Worm (Caenorhabditis elegans) whole organism, L4 larva: ENCODE results near the gene pept-2.

ENCODE experiments used
- F37D6.2 ChIP-seq: sonication (generic microtip); optimal IDR thresholded peaks from 2 replicates; lab custom pipeline; 2016; ENCODE audit warnings: mild to moderate bottlenecking, missing genetic modification characterization, missing compliant biosample characterization
- F49E8.2 ChIP-seq: sonication (generic microtip); optimal IDR thresholded peaks from 2 replicates; lab custom pipeline; 2016; ENCODE audit warnings: missing compliant biosample characterization, mild to moderate bottlenecking, missing genetic modification characterization, borderline replicate concordance
- Y48G9A.11 ChIP-seq: fragments of 200-800 bp; sonication (Bioruptor generic); IDR thresholded peaks from 2 replicates; pipeline ENCODE4 v1.3.6; 2022; ENCODE audit warnings: missing genetic modification reagents, missing genetic modification characterization, missing compliant biosample characterization
- aha-1 ChIP-seq: fragments of 150-350 bp; peaks from one replicate; lab custom pipeline; 2014; ENCODE audit warnings: missing biosample characterization, missing genetic modification characterization
- arid-1 ChIP-seq: fragments of 200-800 bp; sonication (Bioruptor generic); conservative IDR thresholded peaks from 2 replicates; pipeline ENCODE4 v1.3.6; 2022; ENCODE audit warnings: missing genetic modification reagents, missing genetic modification characterization, missing compliant biosample characterization
- attf-4 ChIP-seq: sonication (generic microtip); optimal IDR thresholded peaks from 3 replicates; lab custom pipeline; 2017; ENCODE audit warnings: missing biosample characterization, missing genetic modification characterization
- ceh-20 ChIP-seq: fragments of 200-800 bp; sonication (Bioruptor generic); IDR thresholded peaks from 2 replicates; pipeline ENCODE4 v1.3.6; 2022; ENCODE audit warnings: missing genetic modification reagents, missing genetic modification characterization, missing compliant biosample characterization
- ceh-32 ChIP-seq: sonication (generic microtip); optimal IDR thresholded peaks from 2 replicates; lab custom pipeline; 2016; ENCODE audit warnings: mild to moderate bottlenecking, missing genetic modification characterization, missing compliant biosample characterization; ENCODE audit not compliant: poor library complexity
- ceh-62 ChIP-seq: sonication (generic microtip); optimal IDR thresholded peaks from 2 replicates; lab custom pipeline; 2017; ENCODE audit warnings: missing biosample characterization, missing genetic modification characterization
- ctbp-1 ChIP-seq: fragments of 200-800 bp; sonication (Bioruptor generic); IDR thresholded peaks from 2 replicates; pipeline ENCODE4 v1.3.6; 2022; ENCODE audit warnings: missing genetic modification reagents, missing genetic modification characterization, missing compliant biosample characterization
- daf-16 ChIP-seq, 3 experiments: sonication (generic microtip); optimal IDR thresholded peaks; 2 replicates each; lab custom pipeline; 2016 to 2017; ENCODE audit warnings: missing genetic modification characterization in 3 of 3, missing genetic modification reagents in 3 of 3, mild to moderate bottlenecking in 2 of 3, missing compliant biosample characterization in 2 of 3, missing biosample characterization in 1 of 3, moderate library complexity in 1 of 3
- dpl-1 ChIP-seq: fragments of 150-350 bp; optimal IDR thresholded peaks from 2 replicates; lab custom pipeline; 2014; ENCODE audit warnings: missing biosample characterization, missing genetic modification reagents, missing genetic modification characterization
- dve-1 ChIP-seq: sonication (generic microtip); optimal IDR thresholded peaks from 2 replicates; lab custom pipeline; 2017; ENCODE audit warnings: antibody characterized with exemption, mild to moderate bottlenecking, missing genetic modification characterization, missing compliant biosample characterization; ENCODE audit not compliant: insufficient read depth
- hif-1 ChIP-seq, 2 experiments: sonication (generic microtip); optimal IDR thresholded peaks; 2 replicates each; lab custom pipeline; 2016 to 2017; ENCODE audit warnings: missing compliant biosample characterization in 2 of 2, missing genetic modification characterization in 2 of 2, missing genetic modification reagents in 2 of 2, missing genotype in 2 of 2, mild to moderate bottlenecking in 1 of 2
- hlh-30 ChIP-seq: sonication (generic microtip); optimal IDR thresholded peaks from 2 replicates; lab custom pipeline; 2017; ENCODE audit warnings: antibody characterized with exemption, mild to moderate bottlenecking, missing genetic modification characterization, missing compliant biosample characterization; ENCODE audit not compliant: insufficient read depth
- hmg-1.1 ChIP-seq: fragments of 200-800 bp; sonication (Bioruptor generic); IDR thresholded peaks from 2 replicates; pipeline ENCODE4 v1.3.6; 2022; ENCODE audit warnings: missing genetic modification reagents, missing genetic modification characterization, missing compliant biosample characterization
- lin-38 ChIP-seq: fragments of 200-800 bp; sonication (Bioruptor generic); IDR thresholded peaks from 2 replicates; pipeline ENCODE4 v1.3.6; 2022; ENCODE audit warnings: missing genetic modification reagents, missing genetic modification characterization, missing compliant biosample characterization
- lsy-2 ChIP-seq, 2 experiments: fragments of 150-350 bp in 1 of 2; sonication (generic microtip) in 1 of 2; optimal IDR thresholded peaks; 2 replicates each; lab custom pipeline; 2014 to 2017; ENCODE audit warnings: missing biosample characterization in 2 of 2, missing genetic modification characterization in 2 of 2
- madf-9 ChIP-seq: fragments of 200-800 bp; sonication (Bioruptor generic); conservative IDR thresholded peaks from 2 replicates; pipeline ENCODE4 v1.3.6; 2022; ENCODE audit warnings: missing genetic modification reagents, missing genetic modification characterization, missing compliant biosample characterization
- mep-1 ChIP-seq: fragments of 150-350 bp; sonication (generic microtip); optimal IDR thresholded peaks from 3 replicates; lab custom pipeline; 2014; ENCODE audit warnings: missing biosample characterization, missing genetic modification characterization
- mxl-2 ChIP-seq: fragments of 200-800 bp; sonication (Bioruptor generic); conservative IDR thresholded peaks from 2 replicates; pipeline ENCODE4 v1.3.6; 2022; ENCODE audit warnings: missing genetic modification reagents, missing genetic modification characterization, missing compliant biosample characterization
- mxl-3 ChIP-seq: fragments of 200-800 bp; sonication (Bioruptor generic); optimal IDR thresholded peaks from 2 replicates; lab custom pipeline; 2018; ENCODE audit warnings: mild to moderate bottlenecking, missing genetic modification characterization, missing compliant biosample characterization
- nhr-102 ChIP-seq: sonication (generic microtip); optimal IDR thresholded peaks from 2 replicates; lab custom pipeline; 2016; ENCODE audit warnings: mild to moderate bottlenecking, missing genetic modification characterization, moderate library complexity, missing compliant biosample characterization
- nhr-237 ChIP-seq: sonication (generic microtip); optimal IDR thresholded peaks from 2 replicates; lab custom pipeline; 2017; ENCODE audit warnings: missing biosample characterization, missing genetic modification characterization
- nhr-25 ChIP-seq: sonication (generic microtip); optimal IDR thresholded peaks from 2 replicates; lab custom pipeline; 2017; ENCODE audit warnings: missing genetic modification characterization, mild to moderate bottlenecking, missing compliant biosample characterization, antibody characterized with exemption, moderate library complexity, borderline replicate concordance; ENCODE audit not compliant: insufficient read depth
- nhr-28 ChIP-seq: fragments of 150-350 bp; optimal IDR thresholded peaks from 2 replicates; lab custom pipeline; 2014; ENCODE audit warnings: missing biosample characterization, missing genetic modification characterization
- nhr-41 ChIP-seq: fragments of 200-800 bp; sonication (Bioruptor generic); IDR thresholded peaks from 2 replicates; pipeline ENCODE4 v1.3.6; 2022; ENCODE audit warnings: missing genetic modification reagents, missing genetic modification characterization, missing compliant biosample characterization
- nhr-42 ChIP-seq: fragments of 200-800 bp; sonication (Bioruptor generic); IDR thresholded peaks from 2 replicates; pipeline ENCODE4 v1.3.6; 2022; ENCODE audit warnings: missing genetic modification characterization, missing compliant biosample characterization
- nhr-48 ChIP-seq: sonication (generic microtip); optimal IDR thresholded peaks from 2 replicates; lab custom pipeline; 2016; ENCODE audit warnings: mild to moderate bottlenecking, missing genetic modification characterization, missing compliant biosample characterization
- snpc-1.2 ChIP-seq: fragments of 200-800 bp; sonication (Bioruptor generic); IDR thresholded peaks from 2 replicates; pipeline ENCODE4 v1.3.6; 2022; ENCODE audit warnings: missing genetic modification reagents, missing genetic modification characterization, missing compliant biosample characterization
- spr-1 ChIP-seq: sonication (generic microtip); optimal IDR thresholded peaks from 2 replicates; lab custom pipeline; 2016; ENCODE audit warnings: mild to moderate bottlenecking, missing genetic modification characterization, missing compliant biosample characterization
- tag-97 ChIP-seq: fragments of 200-800 bp; sonication (Bioruptor generic); IDR thresholded peaks from 2 replicates; pipeline ENCODE4 v1.3.6; 2022; ENCODE audit warnings: missing genetic modification characterization, missing compliant biosample characterization
- unc-62 ChIP-seq, 3 experiments: fragments of 150-350 bp in 1 of 3; sonication (generic microtip); optimal IDR thresholded peaks in 2 of 3; peaks in 1 of 3; 1 replicate in 1 of 3; 2 replicates in 2 of 3; lab custom pipeline; 2014 to 2017; ENCODE audit warnings: missing biosample characterization in 3 of 3, missing genetic modification characterization in 3 of 3, missing genetic modification reagents in 3 of 3, missing genotype in 1 of 3
- zag-1 ChIP-seq: fragments of 150-350 bp; optimal IDR thresholded peaks from 2 replicates; lab custom pipeline; 2014; ENCODE audit warnings: missing biosample characterization, missing genetic modification characterization
- zfp-3 ChIP-seq: fragments of 200-800 bp; sonication (Bioruptor generic); conservative IDR thresholded peaks from 2 replicates; pipeline ENCODE4 v1.3.6; 2022; ENCODE audit warnings: missing genetic modification reagents, missing genetic modification characterization, missing compliant biosample characterization
- zip-2 ChIP-seq: fragments of 150-350 bp; optimal IDR thresholded peaks from 2 replicates; lab custom pipeline; 2014; ENCODE audit warnings: missing biosample characterization, missing genetic modification characterization
- ztf-11 ChIP-seq: fragments of 150-350 bp; optimal IDR thresholded peaks from 2 replicates; lab custom pipeline; 2014; ENCODE audit warnings: missing biosample characterization, missing genetic modification characterization

pept-2 gene

DNA sequence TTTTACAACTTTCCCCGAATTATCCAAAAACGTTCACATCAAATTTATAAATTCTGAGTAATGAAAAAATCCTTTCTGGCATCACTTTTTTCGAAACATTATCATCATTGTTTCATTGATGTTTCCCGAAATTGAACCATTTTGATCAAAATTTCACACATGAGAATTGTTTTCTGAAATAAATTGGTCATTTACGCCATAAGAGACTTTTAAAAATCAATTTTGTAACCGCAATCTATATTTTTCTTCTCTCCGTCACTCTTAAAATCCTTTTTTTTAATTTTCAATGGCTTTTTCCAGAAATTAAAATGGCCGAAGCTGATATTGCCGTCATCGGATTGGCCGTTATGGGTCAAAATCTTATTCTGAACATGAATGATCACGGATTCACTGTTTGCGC, 21.1 kb upstream of the pept-2 start, which contains the start of gene T25B9.9:
T25B9.9 (plus strand) TSS at position 301 of the 400 bp plus-strand sequence.
- no peak for TF ChIP-seq hmg-1.1 (GFP tag; lab: Robert Waterston, UW)
- peak in 1 of 2 experiments; percentile 35 for TF ChIP-seq unc-62 (GFP tag; optimal IDR thresholded peaks at IDR 0.05 in 1 of 2; lab: Kevin White, UChicago)
- no peak for TF ChIP-seq unc-62 (tag; optimal IDR thresholded peaks at IDR 0.05; lab: Kevin White, UChicago)
- TF ChIP-seq ceh-20 (GFP tag; lab: Robert Waterston, UW) = no peak
- TF ChIP-seq attf-4 (tag; lab: Kevin White, UChicago) = no peak

DNA sequence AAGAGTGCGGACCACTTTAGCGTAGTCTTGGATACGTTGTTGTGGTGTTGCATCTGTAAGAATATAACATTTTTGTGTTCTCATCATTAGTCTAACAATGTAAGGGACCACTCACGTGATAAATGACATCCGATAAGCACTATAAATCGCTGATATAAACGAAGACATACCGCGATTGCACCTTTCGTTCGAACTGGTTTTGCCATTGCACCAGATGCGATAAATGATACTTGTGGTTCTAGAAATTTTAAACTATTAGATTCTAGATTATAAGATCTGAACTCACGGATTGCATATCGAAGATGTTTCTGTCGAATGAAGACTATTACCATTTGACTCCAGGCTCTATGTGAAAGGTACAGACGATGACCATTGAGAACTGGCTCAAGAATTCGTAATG, 19.2 kb upstream of the pept-2 start:
- TF ChIP-seq aha-1 (peak; percentile 94), ztf-11 (tag; lab: Kevin White, UChicago) (no peak)

DNA sequence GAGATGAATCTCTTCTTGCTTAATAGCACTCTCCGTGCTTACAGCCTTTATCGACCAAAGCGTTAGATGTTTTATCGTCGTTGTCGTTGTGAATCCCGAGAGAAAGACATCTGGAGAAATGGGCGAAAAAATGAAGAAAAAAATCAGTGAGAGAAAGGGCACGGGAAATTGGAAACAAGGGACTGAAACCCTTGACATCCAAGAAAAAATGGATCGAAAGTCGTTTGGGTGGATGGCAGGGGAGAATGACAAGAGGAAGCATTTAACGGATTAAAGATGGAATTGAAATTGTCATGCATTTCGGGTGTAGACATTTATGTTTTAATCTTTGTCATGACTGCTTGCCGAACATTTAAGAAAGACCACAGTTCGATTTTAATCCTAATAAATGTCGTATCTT, 16.6 kb upstream of the pept-2 start, which contains the start of gene inpp-1:
inpp-1 (minus strand) TSS at position 101 of the 400 bp plus-strand sequence.
- TF ChIP-seq dpl-1 (GFP tag; lab: Kevin White, UChicago) (no peak), lin-38 (GFP tag; lab: Robert Waterston, UW) (no peak)

DNA sequence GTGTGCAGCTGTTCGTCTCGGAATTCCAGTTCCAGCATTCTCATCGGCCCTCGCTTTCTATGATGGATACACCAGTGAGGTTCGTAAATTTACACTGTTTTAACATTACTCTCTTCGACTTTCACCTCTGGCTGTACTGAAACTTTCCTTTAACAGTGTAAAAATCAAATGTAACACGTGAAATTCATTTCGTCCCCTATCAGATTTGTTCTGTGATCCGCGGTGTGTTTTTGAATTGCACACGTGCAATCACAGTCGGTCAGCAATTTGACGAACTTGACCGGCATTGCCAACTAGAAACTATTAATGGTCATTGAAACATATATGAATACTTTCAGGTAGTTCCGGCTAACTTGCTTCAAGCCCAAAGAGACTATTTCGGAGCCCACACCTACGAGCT, 13.4 kb upstream of the pept-2 start:
- no peak for TF ChIP-seq ceh-62 (tag; lab: Kevin White, UChicago)
- TF ChIP-seq nhr-28 = peak; percentile 7
- TF ChIP-seq mxl-2 (GFP tag; lab: Robert Waterston, UW) = 0 out of 2 replicates have a peak, but pooled peaks have one; percentile 49
- TF ChIP-seq unc-62 (GFP tag; optimal IDR thresholded peaks at IDR 0.05 in 1 of 2; lab: Kevin White, UChicago) = peak in 1 of 2 experiments; percentile 66
- no peak for TF ChIP-seq unc-62 (tag; optimal IDR thresholded peaks at IDR 0.05; lab: Kevin White, UChicago)
- peak; percentile 17 for TF ChIP-seq hlh-30 (tag; lab: Kevin White, UChicago)
- TF ChIP-seq mxl-3 = peak; percentile 1
- TF ChIP-seq mep-1 = no peak
- no peak for TF ChIP-seq nhr-237 (tag; lab: Kevin White, UChicago)

DNA sequence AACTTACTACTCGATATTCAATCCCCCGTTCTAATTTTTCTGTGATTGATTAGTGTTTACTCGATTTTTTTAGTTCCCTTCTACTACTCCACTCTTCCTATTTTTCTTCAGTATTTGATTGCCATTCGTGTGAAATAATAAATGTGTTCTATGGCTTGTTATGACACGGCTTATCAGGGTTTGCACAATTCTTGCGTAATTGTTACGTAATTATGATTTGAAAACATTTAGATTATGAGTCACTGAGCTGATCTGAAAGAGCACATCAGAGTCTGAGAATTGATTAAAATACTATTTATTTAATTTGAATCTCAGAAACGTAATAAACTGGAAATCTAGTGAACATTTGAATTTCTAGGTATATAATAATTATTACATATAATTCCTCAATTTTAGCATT, 12.9 kb upstream of the pept-2 start:
- TF ChIP-seq spr-1 (tag; lab: Kevin White, UChicago) (no peak), snpc-1.2 (GFP tag; lab: Robert Waterston, UW) (0 out of 2 replicates have a peak, but pooled peaks have one; percentile 14), daf-16 (GFP tag; optimal IDR thresholded peaks at IDR 0.05; lab: Kevin White, UChicago) (no peak), daf-16 (tag; optimal IDR thresholded peaks at IDR 0.05; lab: Kevin White, UChicago) (no peak), zag-1 (no peak), hif-1 (tag; optimal IDR thresholded peaks at IDR 0.05; lab: Kevin White, UChicago) (no peak)
- TF ChIP-seq, all 104 proteins: peak for 1

DNA sequence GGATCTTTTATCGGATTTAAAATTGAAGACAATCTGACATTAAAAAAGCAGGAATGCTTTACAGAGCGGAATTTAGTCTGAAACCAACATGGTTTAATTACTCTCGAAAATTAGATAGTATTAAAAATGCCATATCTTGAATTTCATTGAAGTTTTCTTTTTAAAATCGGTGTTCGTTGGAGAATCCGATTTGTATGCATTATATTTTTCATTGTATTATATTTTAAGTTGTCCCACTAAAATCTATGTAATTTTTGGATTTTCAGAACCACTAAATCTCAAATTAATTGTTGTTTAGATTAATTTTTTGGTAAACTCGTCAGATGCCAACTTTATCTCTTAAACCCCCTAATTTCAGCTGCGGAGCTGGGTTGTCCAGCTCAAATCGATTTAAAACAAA, 11.9 kb upstream of the pept-2 start:
- TF ChIP-seq tag-97 (no peak), Y48G9A.11 (no peak), dpl-1 (GFP tag; lab: Kevin White, UChicago) (no peak), unc-62 (GFP tag; optimal IDR thresholded peaks at IDR 0.05 in 1 of 2; lab: Kevin White, UChicago) (no peak), unc-62 (tag; optimal IDR thresholded peaks at IDR 0.05; lab: Kevin White, UChicago) (no peak), F49E8.2 (tag; lab: Kevin White, UChicago) (no peak), ctbp-1 (GFP tag; lab: Robert Waterston, UW) (peak; percentile 57; the same call in 1 of the 2 replicates), nhr-237 (tag; lab: Kevin White, UChicago) (peak; percentile 38), dve-1 (tag; lab: Kevin White, UChicago) (no peak), arid-1 (GFP tag; lab: Robert Waterston, UW) (0 out of 2 replicates have a peak, but pooled peaks have one; percentile 29), ceh-32 (tag; lab: Kevin White, UChicago) (no peak), nhr-48 (tag; lab: Kevin White, UChicago) (no peak), zip-2 (no peak), mxl-3 (no peak), madf-9 (GFP tag; lab: Robert Waterston, UW) (0 out of 2 replicates have a peak, but pooled peaks have one; percentile 17), F37D6.2 (tag; lab: Kevin White, UChicago) (no peak), nhr-41 (GFP tag; lab: Robert Waterston, UW) (no peak), lsy-2 (tag; optimal IDR thresholded peaks at IDR 0.05; lab: Kevin White, UChicago) (peak in 1 of 2 experiments; percentile 26), nhr-102 (peak; percentile 8), lin-38 (GFP tag; lab: Robert Waterston, UW) (0 out of 2 replicates have a peak, but pooled peaks have one; percentile 12), zfp-3 (0 out of 2 replicates have a peak, but pooled peaks have one; percentile 55), spr-1 (tag; lab: Kevin White, UChicago) (no peak), nhr-25 (tag; lab: Kevin White, UChicago) (peak; percentile 19), nhr-42 (GFP tag; lab: Robert Waterston, UW) (0 out of 2 replicates have a peak, but pooled peaks have one; percentile 39)
